Worm (Caenorhabditis elegans): Measurements from ENCODE around the gene C46F11.6.

Gene C46F11.6

DNA sequence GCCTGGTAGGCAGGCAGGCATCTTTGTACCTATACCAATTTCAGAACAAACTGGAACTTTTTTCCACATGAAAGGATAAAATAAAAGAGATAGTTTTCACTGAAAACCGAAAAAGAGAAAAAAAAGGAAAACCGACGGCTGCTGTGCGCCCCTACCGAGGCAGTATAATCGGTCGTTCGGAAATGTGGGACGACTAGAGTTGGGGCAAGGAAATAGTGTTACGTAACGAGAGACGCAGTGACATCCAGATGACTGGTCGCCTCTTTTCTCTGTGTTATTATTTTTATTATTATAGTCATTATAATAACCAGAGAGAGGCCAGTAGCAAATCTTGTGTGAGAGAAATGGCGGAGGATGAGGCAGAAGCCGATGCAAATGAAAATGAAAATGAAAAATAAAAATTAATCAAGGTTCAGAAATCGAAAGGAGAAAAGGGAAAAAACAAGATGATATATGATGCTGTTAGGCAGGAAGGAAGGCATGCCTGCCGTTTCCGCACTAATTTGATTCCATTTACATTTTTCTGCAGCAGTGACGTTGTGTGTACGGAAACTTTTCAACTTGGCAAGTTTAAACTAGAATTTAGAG, 11.2 kb upstream of the C46F11.6 start:
- TF ChIP-seq ceh-36 (tag; optimal IDR thresholded peaks at IDR 0.05) = no peak
- TF ChIP-seq aly-1 (tag; optimal IDR thresholded peaks at IDR 0.05) = no peak
- TF ChIP-seq pes-1 (GFP tag; IDR thresholded peaks at IDR 0.05) = no peak
- TF ChIP-seq hmg-4 (GFP tag; optimal IDR thresholded peaks at IDR 0.05) = no peak

DNA sequence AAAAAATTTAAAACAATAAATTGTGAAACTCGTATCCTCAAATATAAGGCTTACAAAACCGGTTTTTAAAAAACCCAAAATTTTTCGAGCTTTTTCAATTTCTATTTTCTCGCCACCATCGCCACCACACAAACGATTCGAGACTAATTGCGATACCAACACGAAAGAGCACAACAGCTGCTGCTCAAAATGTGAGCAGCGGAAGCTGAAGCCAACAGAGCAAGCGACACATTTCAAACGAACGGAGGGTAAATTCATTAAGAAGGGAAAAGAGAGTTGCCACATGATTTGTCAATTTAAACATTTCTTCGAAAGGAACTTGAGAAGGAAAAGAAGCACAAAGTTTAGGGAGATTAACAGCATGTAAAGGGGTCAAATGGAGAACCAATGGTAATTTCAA, 8.8 kb upstream of the C46F11.6 start:
- TF ChIP-seq ama-1 (optimal IDR thresholded peaks at IDR 0.05) = no peak
- TF ChIP-seq scrt-1 (GFP tag; IDR thresholded peaks at IDR 0.05) = no peak
- TF ChIP-seq tra-4 (tag; optimal IDR thresholded peaks at IDR 0.05) = no peak
- TF ChIP-seq hmbx-1 (tag; optimal IDR thresholded peaks at IDR 0.05) = no peak
- no peak for TF ChIP-seq ets-7 (tag; optimal IDR thresholded peaks at IDR 0.05)
- TF ChIP-seq flt-1 (GFP tag; IDR thresholded peaks at IDR 0.05) = no peak
- TF ChIP-seq hnd-1 (tag; optimal IDR thresholded peaks at IDR 0.05) = no peak
- no peak for TF ChIP-seq ceh-13 (GFP tag; optimal IDR thresholded peaks at IDR 0.05)
- no peak for TF ChIP-seq B0310.2 (tag; optimal IDR thresholded peaks at IDR 0.05)
- TF ChIP-seq ceh-36 (tag; optimal IDR thresholded peaks at IDR 0.05) = no peak
- TF ChIP-seq tbx-37 (GFP tag; conservative IDR thresholded peaks at IDR 0.05) = no peak
- no peak for TF ChIP-seq pes-1 (GFP tag; IDR thresholded peaks at IDR 0.05)
- no peak for TF ChIP-seq F13C5.2 (tag; optimal IDR thresholded peaks at IDR 0.05)
- no peak for TF ChIP-seq sea-1 (GFP tag; conservative IDR thresholded peaks at IDR 0.05)
- TF ChIP-seq hmg-4 (GFP tag; optimal IDR thresholded peaks at IDR 0.05) = no peak
- no peak for TF ChIP-seq tbx-11 (GFP tag; IDR thresholded peaks at IDR 0.05)

DNA sequence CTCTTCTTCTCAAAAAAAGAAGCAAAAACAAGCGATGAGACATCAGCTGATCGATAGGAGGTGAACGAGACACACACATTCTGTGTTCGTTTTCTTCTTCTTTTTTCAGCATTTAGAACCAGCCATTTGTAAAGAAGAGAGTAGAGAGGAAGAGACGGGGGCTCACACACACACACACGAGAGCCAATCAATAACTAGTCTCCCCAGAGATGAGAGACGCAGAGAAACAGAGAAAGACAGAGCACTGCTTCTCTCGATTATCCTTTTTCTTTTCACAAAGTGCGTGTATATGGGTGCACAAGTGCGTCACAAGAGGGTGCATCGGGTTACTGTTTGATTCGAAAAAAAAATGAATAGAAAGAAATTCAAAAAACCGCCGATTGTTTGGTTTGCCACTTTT, 7.1 kb upstream of the C46F11.6 start:
- TF ChIP-seq flt-1 (GFP tag; IDR thresholded peaks at IDR 0.05) (0 out of 2 replicates have a peak, but pooled peaks have one; percentile 12), tbx-11 (GFP tag; IDR thresholded peaks at IDR 0.05) (no peak), hmg-4 (GFP tag; optimal IDR thresholded peaks at IDR 0.05) (peak; percentile 29), sea-1 (GFP tag; conservative IDR thresholded peaks at IDR 0.05) (no peak)

DNA sequence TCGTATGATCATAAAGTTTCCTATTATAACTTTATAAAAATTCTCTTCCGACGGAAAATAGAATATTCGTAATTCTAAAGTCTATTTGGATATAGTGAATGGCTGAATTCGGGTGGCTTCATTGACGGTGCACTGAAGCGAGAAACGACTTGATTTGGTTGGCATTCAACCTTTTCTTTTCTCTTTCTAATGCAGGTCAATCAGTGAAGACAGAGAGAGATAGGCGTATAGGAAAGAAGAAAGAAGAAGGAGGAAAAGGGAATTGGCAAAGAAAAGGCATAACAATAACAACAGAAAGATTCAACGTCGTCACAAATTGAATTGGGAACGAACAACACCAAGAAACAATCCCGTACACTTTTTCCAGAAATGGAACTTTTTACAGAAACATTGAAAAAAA, 5.2 kb upstream of the C46F11.6 start:
- TF ChIP-seq hmg-4 (GFP tag; optimal IDR thresholded peaks at IDR 0.05) = no peak
- no peak for TF ChIP-seq ets-7 (tag; optimal IDR thresholded peaks at IDR 0.05)
- no peak for TF ChIP-seq flt-1 (GFP tag; IDR thresholded peaks at IDR 0.05)
- TF ChIP-seq ceh-36 (tag; optimal IDR thresholded peaks at IDR 0.05) = no peak
- no peak for TF ChIP-seq hnd-1 (tag; optimal IDR thresholded peaks at IDR 0.05)
- TF ChIP-seq hmbx-1 (tag; optimal IDR thresholded peaks at IDR 0.05) = no peak
- TF ChIP-seq sea-1 (GFP tag; conservative IDR thresholded peaks at IDR 0.05) = no peak
- no peak for TF ChIP-seq tbx-37 (GFP tag; conservative IDR thresholded peaks at IDR 0.05)
- no peak for TF ChIP-seq aly-1 (tag; optimal IDR thresholded peaks at IDR 0.05)
- TF ChIP-seq ama-1 (optimal IDR thresholded peaks at IDR 0.05) = no peak
- no peak for TF ChIP-seq tbx-11 (GFP tag; IDR thresholded peaks at IDR 0.05)
- TF ChIP-seq tra-4 (tag; optimal IDR thresholded peaks at IDR 0.05) = no peak
- TF ChIP-seq F13C5.2 (tag; optimal IDR thresholded peaks at IDR 0.05) = no peak
- no peak for TF ChIP-seq B0310.2 (tag; optimal IDR thresholded peaks at IDR 0.05)
- TF ChIP-seq scrt-1 (GFP tag; IDR thresholded peaks at IDR 0.05) = no peak
- TF ChIP-seq pes-1 (GFP tag; IDR thresholded peaks at IDR 0.05) = no peak
- TF ChIP-seq ceh-13 (GFP tag; optimal IDR thresholded peaks at IDR 0.05) = no peak

DNA sequence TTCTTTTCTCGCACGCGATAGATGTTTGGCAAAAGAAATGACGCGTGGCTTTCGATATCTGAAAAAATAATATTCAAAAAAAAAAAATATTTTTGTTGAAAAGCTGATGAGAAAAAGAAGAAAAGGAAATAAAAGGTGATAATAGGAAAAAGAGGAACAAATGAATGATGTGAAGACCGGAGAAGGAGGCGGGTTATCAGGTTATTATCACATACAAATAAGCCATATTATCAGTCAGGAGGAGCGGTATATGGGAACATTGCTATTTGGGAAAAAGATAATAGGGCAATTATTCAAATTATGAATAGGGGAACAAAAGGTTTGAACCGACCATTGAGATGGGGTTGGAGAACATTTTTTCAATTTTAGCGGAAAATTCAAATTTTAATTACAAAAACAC, 3.9 kb upstream of the C46F11.6 start:
- TF ChIP-seq flt-1 (GFP tag; IDR thresholded peaks at IDR 0.05) (no peak), hmbx-1 (tag; optimal IDR thresholded peaks at IDR 0.05) (no peak), pes-1 (GFP tag; IDR thresholded peaks at IDR 0.05) (no peak), ceh-13 (GFP tag; optimal IDR thresholded peaks at IDR 0.05) (no peak), ama-1 (optimal IDR thresholded peaks at IDR 0.05) (no peak), F13C5.2 (tag; optimal IDR thresholded peaks at IDR 0.05) (no peak), tra-4 (tag; optimal IDR thresholded peaks at IDR 0.05) (no peak), ets-7 (tag; optimal IDR thresholded peaks at IDR 0.05) (no peak), tbx-37 (GFP tag; conservative IDR thresholded peaks at IDR 0.05) (no peak), sea-1 (GFP tag; conservative IDR thresholded peaks at IDR 0.05) (no peak), scrt-1 (GFP tag; IDR thresholded peaks at IDR 0.05) (no peak), B0310.2 (tag; optimal IDR thresholded peaks at IDR 0.05) (no peak), hmg-4 (GFP tag; optimal IDR thresholded peaks at IDR 0.05) (no peak), ceh-36 (tag; optimal IDR thresholded peaks at IDR 0.05) (no peak), aly-1 (tag; optimal IDR thresholded peaks at IDR 0.05) (no peak), hnd-1 (tag; optimal IDR thresholded peaks at IDR 0.05) (no peak), tbx-11 (GFP tag; IDR thresholded peaks at IDR 0.05) (no peak)

DNA sequence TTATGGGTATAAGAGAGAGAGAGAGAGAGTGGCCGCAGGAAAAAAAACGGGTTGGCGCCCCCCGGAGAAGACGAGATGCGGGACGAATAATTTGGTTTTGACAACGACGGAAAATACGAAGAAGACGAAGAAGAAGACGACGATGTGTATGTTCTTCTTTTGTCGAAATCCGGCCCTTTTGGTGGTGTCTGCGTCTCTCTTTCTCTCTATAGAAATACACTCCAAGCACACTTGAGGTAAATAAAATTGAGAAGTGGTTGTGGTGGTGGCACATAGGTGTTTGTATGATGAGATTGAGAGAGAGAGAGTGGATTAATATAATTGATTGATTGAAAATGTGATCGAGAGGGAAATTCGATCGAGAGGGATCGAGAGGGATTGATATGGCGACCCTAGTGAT, 2.6 kb upstream of the C46F11.6 start:
- TF ChIP-seq B0310.2 (tag; optimal IDR thresholded peaks at IDR 0.05) = no peak

DNA sequence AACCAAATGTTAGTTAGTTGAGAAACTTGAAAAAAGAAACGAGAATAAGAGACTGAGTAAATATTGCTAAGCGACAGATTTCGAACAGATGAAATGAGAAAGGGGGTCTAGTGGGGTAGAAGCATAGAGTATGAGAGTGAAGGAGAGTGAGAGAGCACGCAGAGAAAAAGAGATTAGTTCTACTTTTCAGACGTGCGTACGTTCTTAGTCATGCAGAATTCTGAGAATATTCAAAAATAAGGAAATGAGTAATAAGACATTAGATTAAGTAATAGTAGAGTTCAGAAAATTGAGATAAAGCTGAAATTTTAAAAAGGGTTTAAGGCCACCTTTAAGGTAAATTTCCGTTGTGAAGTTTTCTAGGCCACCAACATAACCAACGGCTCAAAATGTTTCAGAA, 748 bp upstream of the C46F11.6 start:
- TF ChIP-seq B0310.2 (tag; optimal IDR thresholded peaks at IDR 0.05) = peak; percentile 7
- TF ChIP-seq tbx-37 (GFP tag; conservative IDR thresholded peaks at IDR 0.05) = no peak

DNA sequence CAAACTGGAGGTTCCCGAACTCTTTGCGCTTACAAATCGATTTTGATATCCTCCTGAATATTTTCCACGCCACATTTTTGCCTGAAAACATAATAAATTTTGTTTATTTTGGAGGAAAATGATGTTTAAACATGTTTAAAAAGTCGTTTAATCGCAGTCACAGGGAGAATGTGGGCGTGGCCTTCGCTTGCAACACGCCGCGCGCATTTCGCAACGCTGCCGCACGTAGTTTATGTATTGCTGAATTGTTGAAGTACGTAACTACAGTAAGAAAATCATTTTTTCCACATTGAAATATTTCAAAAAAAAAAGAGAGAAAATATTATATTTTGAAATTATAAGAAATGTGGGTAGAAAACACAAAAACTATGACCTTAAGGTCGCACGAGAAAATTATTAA, 6.0 kb downstream of the C46F11.6 start, which contains the start of gene C46F11.4:
Gene C46F11.4, minus strand, starts transcription at position 81 of the 400 bp plus-strand sequence.
- TF ChIP-seq tra-4 (tag; optimal IDR thresholded peaks at IDR 0.05) = peak; percentile 36
- TF ChIP-seq F13C5.2 (tag; optimal IDR thresholded peaks at IDR 0.05) = peak; percentile 92
- peak; percentile 86 for TF ChIP-seq ceh-13 (GFP tag; optimal IDR thresholded peaks at IDR 0.05)
- peak; percentile 87 for TF ChIP-seq scrt-1 (GFP tag; IDR thresholded peaks at IDR 0.05)
- peak; percentile 89 for TF ChIP-seq pes-1 (GFP tag; IDR thresholded peaks at IDR 0.05)
- TF ChIP-seq hmbx-1 (tag; optimal IDR thresholded peaks at IDR 0.05) = peak; percentile 59
- TF ChIP-seq hmg-4 (GFP tag; optimal IDR thresholded peaks at IDR 0.05) = peak; percentile 91
- peak; percentile 62 for TF ChIP-seq ets-7 (tag; optimal IDR thresholded peaks at IDR 0.05)
- peak; percentile 76 for TF ChIP-seq hnd-1 (tag; optimal IDR thresholded peaks at IDR 0.05)
- peak; percentile 85 for TF ChIP-seq flt-1 (GFP tag; IDR thresholded peaks at IDR 0.05)
- TF ChIP-seq ceh-36 (tag; optimal IDR thresholded peaks at IDR 0.05) = peak; percentile 86
- TF ChIP-seq sea-1 (GFP tag; conservative IDR thresholded peaks at IDR 0.05) = peak; percentile 93
- peak; percentile 84 for TF ChIP-seq tbx-37 (GFP tag; conservative IDR thresholded peaks at IDR 0.05)
- peak; percentile 86 for TF ChIP-seq tbx-11 (GFP tag; IDR thresholded peaks at IDR 0.05)
- TF ChIP-seq ama-1 (optimal IDR thresholded peaks at IDR 0.05) = no peak
- TF ChIP-seq aly-1 (tag; optimal IDR thresholded peaks at IDR 0.05) = peak; percentile 51
- TF ChIP-seq B0310.2 (tag; optimal IDR thresholded peaks at IDR 0.05) = peak; percentile 76

Data from whole organism, early embryonic.